Worm (Caenorhabditis elegans) whole organism, early embryonic: Measurements from ENCODE around the gene srlf-1.

Source experiments
- F13C5.2 ChIP-seq: sonication (generic microtip); optimal IDR thresholded peaks from 2 replicates; lab custom pipeline; 2017; ENCODE audit warnings: mild to moderate bottlenecking, missing genetic modification characterization, inconsistent platforms, missing compliant biosample characterization
- ama-1 ChIP-seq: fragments of 150-350 bp; optimal IDR thresholded peaks from 2 replicates; lab custom pipeline; 2014
- ets-7 ChIP-seq: sonication (generic microtip); optimal IDR thresholded peaks from 2 replicates; lab custom pipeline; 2016; ENCODE audit warnings: missing genotype, missing genetic modification characterization, missing compliant biosample characterization
- flt-1 ChIP-seq: fragments of 200-800 bp; sonication (Bioruptor generic); IDR thresholded peaks from 2 replicates; pipeline ENCODE4 v1.3.6; 2022; ENCODE audit warnings: missing genetic modification characterization, missing compliant biosample characterization
- hmbx-1 ChIP-seq: sonication (generic microtip); optimal IDR thresholded peaks from 2 replicates; lab custom pipeline; 2016; ENCODE audit warnings: mild to moderate bottlenecking, missing genetic modification characterization, missing compliant biosample characterization
- hmg-4 ChIP-seq: fragments of 200-800 bp; sonication (Bioruptor generic); optimal IDR thresholded peaks from 2 replicates; lab custom pipeline; 2018; ENCODE audit warnings: mild to moderate bottlenecking, missing genetic modification characterization, missing compliant biosample characterization
- pes-1 ChIP-seq: fragments of 200-800 bp; sonication (Bioruptor generic); IDR thresholded peaks from 2 replicates; pipeline ENCODE4 v1.3.6; 2022; ENCODE audit warnings: missing genetic modification reagents, missing genetic modification characterization, missing compliant biosample characterization
- scrt-1 ChIP-seq: fragments of 200-800 bp; sonication (Bioruptor generic); IDR thresholded peaks from 2 replicates; pipeline ENCODE4 v1.3.6; 2022; ENCODE audit warnings: missing genetic modification characterization, missing compliant biosample characterization
- tbx-11 ChIP-seq: fragments of 200-800 bp; sonication (Bioruptor generic); IDR thresholded peaks from 2 replicates; pipeline ENCODE4 v1.3.6; 2022; ENCODE audit warnings: missing genetic modification characterization, missing compliant biosample characterization
- tbx-37 ChIP-seq: fragments of 200-800 bp; sonication (Bioruptor generic); conservative IDR thresholded peaks from 2 replicates; pipeline ENCODE4 v1.3.6; 2022; ENCODE audit warnings: missing genetic modification reagents, missing genetic modification characterization, missing compliant biosample characterization
- tra-4 ChIP-seq: sonication (generic microtip); optimal IDR thresholded peaks from 2 replicates; lab custom pipeline; 2017; ENCODE audit warnings: missing genetic modification characterization, missing compliant biosample characterization

DNA sequence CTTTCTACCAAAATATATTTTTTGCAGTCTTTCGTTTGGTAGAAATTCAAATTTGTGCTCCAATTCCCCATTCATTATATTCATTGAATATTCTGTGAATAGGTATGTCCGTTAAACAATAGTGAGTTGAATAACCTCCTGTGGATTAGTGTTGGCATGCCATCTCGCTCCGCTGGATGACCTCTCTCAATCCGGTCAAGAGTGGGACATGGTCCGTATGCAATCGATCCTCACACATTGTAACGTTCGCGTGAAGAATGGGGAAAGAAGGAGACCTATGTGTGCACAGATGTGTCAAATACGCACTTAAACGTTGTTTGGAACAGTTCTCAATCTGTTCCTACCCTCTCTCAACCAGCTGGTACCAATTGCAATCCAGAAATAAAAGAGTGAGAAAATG, 22.8 kb downstream of the srlf-1 start:
- no peak for TF ChIP-seq ama-1 (lab: Kevin White, UChicago)
- no peak for TF ChIP-seq tbx-11 (GFP tag; lab: Robert Waterston, UW)
- TF ChIP-seq flt-1 (GFP tag; lab: Robert Waterston, UW), result no peak
- TF ChIP-seq scrt-1 (GFP tag; lab: Robert Waterston, UW), result no peak
- TF ChIP-seq ets-7 (tag; lab: Kevin White, UChicago), result no peak
- no peak for TF ChIP-seq F13C5.2
- peak; percentile 46 for TF ChIP-seq hmg-4
- no peak for TF ChIP-seq hmbx-1
- no peak for TF ChIP-seq tbx-37
- no peak for TF ChIP-seq pes-1 (GFP tag; lab: Robert Waterston, UW)
- no peak for TF ChIP-seq tra-4 (tag; lab: Kevin White, UChicago)
